Worm (Caenorhabditis elegans) whole organism, L4 larva: Measurements from ENCODE around the gene fbxa-100.

Experiments
- T26A8.4 ChIP-seq: fragments of 200-800 bp; sonication (Bioruptor generic); IDR thresholded peaks from 2 replicates; pipeline ENCODE4 v1.3.6; 2022; ENCODE audit warnings: missing genetic modification characterization, missing compliant biosample characterization
- Y105C5A.15 ChIP-seq: fragments of 200-800 bp; sonication (Bioruptor generic); IDR thresholded peaks from 2 replicates; pipeline ENCODE4 v1.3.6; 2022; ENCODE audit warnings: missing genetic modification characterization, missing compliant biosample characterization
- ZK337.2 ChIP-seq: fragments of 200-800 bp; sonication (Bioruptor generic); IDR thresholded peaks from 2 replicates; pipeline ENCODE4 v1.3.6; 2022; ENCODE audit warnings: missing genetic modification reagents, missing genetic modification characterization, missing compliant biosample characterization
- attf-4 ChIP-seq: sonication (generic microtip); optimal IDR thresholded peaks from 3 replicates; lab custom pipeline; 2017; ENCODE audit warnings: missing biosample characterization, missing genetic modification characterization
- ceh-32 ChIP-seq: sonication (generic microtip); optimal IDR thresholded peaks from 2 replicates; lab custom pipeline; 2016; ENCODE audit warnings: mild to moderate bottlenecking, missing genetic modification characterization, missing compliant biosample characterization; ENCODE audit not compliant: poor library complexity
- ceh-44 ChIP-seq: fragments of 200-800 bp; sonication (Bioruptor generic); IDR thresholded peaks from 2 replicates; pipeline ENCODE4 v1.3.6; 2022; ENCODE audit warnings: missing genetic modification reagents, missing genetic modification characterization, missing compliant biosample characterization
- ceh-62 ChIP-seq: sonication (generic microtip); optimal IDR thresholded peaks from 2 replicates; lab custom pipeline; 2017; ENCODE audit warnings: missing biosample characterization, missing genetic modification characterization
- daf-16 ChIP-seq, 3 experiments: sonication (generic microtip); optimal IDR thresholded peaks; 2 replicates each; lab custom pipeline; 2016 to 2017; ENCODE audit warnings: missing genetic modification characterization in 3 of 3, missing genetic modification reagents in 3 of 3, mild to moderate bottlenecking in 2 of 3, missing compliant biosample characterization in 2 of 3, missing biosample characterization in 1 of 3, moderate library complexity in 1 of 3
- dmd-8 ChIP-seq: fragments of 200-800 bp; sonication (Bioruptor generic); IDR thresholded peaks from 2 replicates; pipeline ENCODE4 v1.3.6; 2022; ENCODE audit warnings: missing genetic modification characterization, missing compliant biosample characterization
- duxl-1 ChIP-seq: sonication (generic microtip); optimal IDR thresholded peaks from 2 replicates; lab custom pipeline; 2016; ENCODE audit warnings: mild to moderate bottlenecking, missing genetic modification characterization, moderate library complexity, missing compliant biosample characterization; ENCODE audit not compliant: poor library complexity
- egl-27 ChIP-seq: sonication (generic microtip); optimal IDR thresholded peaks from 3 replicates; lab custom pipeline; 2017; ENCODE audit warnings: missing biosample characterization, missing genetic modification reagents, missing genetic modification characterization
- egl-43 ChIP-seq: fragments of 200-800 bp; sonication (Bioruptor generic); IDR thresholded peaks from 2 replicates; pipeline ENCODE4 v1.3.6; 2022; ENCODE audit warnings: missing genetic modification reagents, missing genetic modification characterization, missing compliant biosample characterization
- gei-8 ChIP-seq: fragments of 200-800 bp; sonication (Bioruptor generic); optimal IDR thresholded peaks from 2 replicates; lab custom pipeline; 2018; ENCODE audit warnings: mild to moderate bottlenecking, missing genetic modification characterization, missing compliant biosample characterization
- hlh-11 ChIP-seq: fragments of 200-800 bp; sonication (Bioruptor generic); optimal IDR thresholded peaks from 2 replicates; lab custom pipeline; 2018; ENCODE audit warnings: mild to moderate bottlenecking, missing genetic modification characterization, missing compliant biosample characterization
- hlh-30 ChIP-seq: sonication (generic microtip); optimal IDR thresholded peaks from 2 replicates; lab custom pipeline; 2017; ENCODE audit warnings: antibody characterized with exemption, mild to moderate bottlenecking, missing genetic modification characterization, missing compliant biosample characterization; ENCODE audit not compliant: insufficient read depth
- hmg-1.1 ChIP-seq: fragments of 200-800 bp; sonication (Bioruptor generic); IDR thresholded peaks from 2 replicates; pipeline ENCODE4 v1.3.6; 2022; ENCODE audit warnings: missing genetic modification reagents, missing genetic modification characterization, missing compliant biosample characterization
- jun-1 ChIP-seq: fragments of 150-350 bp; optimal IDR thresholded peaks from 2 replicates; lab custom pipeline; 2014; ENCODE audit warnings: missing biosample characterization, missing genetic modification reagents, missing genetic modification characterization
- lin-15B ChIP-seq: fragments of 150-350 bp; sonication (generic microtip); optimal IDR thresholded peaks from 3 replicates; lab custom pipeline; 2014; ENCODE audit warnings: missing biosample characterization, missing genetic modification characterization
- lin-29 ChIP-seq: fragments of 200-800 bp; sonication (Bioruptor generic); IDR thresholded peaks from 2 replicates; pipeline ENCODE4 v1.3.6; 2022; ENCODE audit warnings: missing genetic modification reagents, missing genetic modification characterization, missing compliant biosample characterization
- lin-38 ChIP-seq: fragments of 200-800 bp; sonication (Bioruptor generic); IDR thresholded peaks from 2 replicates; pipeline ENCODE4 v1.3.6; 2022; ENCODE audit warnings: missing genetic modification reagents, missing genetic modification characterization, missing compliant biosample characterization
- lir-3 ChIP-seq: sonication (generic microtip); optimal IDR thresholded peaks from 2 replicates; lab custom pipeline; 2016; ENCODE audit warnings: mild to moderate bottlenecking, missing genetic modification characterization, missing compliant biosample characterization
- madf-9 ChIP-seq: fragments of 200-800 bp; sonication (Bioruptor generic); conservative IDR thresholded peaks from 2 replicates; pipeline ENCODE4 v1.3.6; 2022; ENCODE audit warnings: missing genetic modification reagents, missing genetic modification characterization, missing compliant biosample characterization
- mdl-1 ChIP-seq, 2 experiments: fragments of 150-350 bp in 1 of 2; sonication (generic microtip) in 1 of 2; optimal IDR thresholded peaks; 2 replicates each; lab custom pipeline; 2014 to 2017; ENCODE audit warnings: missing biosample characterization in 2 of 2, missing genetic modification characterization in 2 of 2
- mep-1 ChIP-seq: fragments of 150-350 bp; sonication (generic microtip); optimal IDR thresholded peaks from 3 replicates; lab custom pipeline; 2014; ENCODE audit warnings: missing biosample characterization, missing genetic modification characterization
- mxl-3 ChIP-seq: fragments of 200-800 bp; sonication (Bioruptor generic); optimal IDR thresholded peaks from 2 replicates; lab custom pipeline; 2018; ENCODE audit warnings: mild to moderate bottlenecking, missing genetic modification characterization, missing compliant biosample characterization
- nhr-11 ChIP-seq: fragments of 150-350 bp; optimal IDR thresholded peaks from 2 replicates; lab custom pipeline; 2014; ENCODE audit warnings: missing biosample characterization, missing genetic modification characterization
- nhr-237 ChIP-seq: sonication (generic microtip); optimal IDR thresholded peaks from 2 replicates; lab custom pipeline; 2017; ENCODE audit warnings: missing biosample characterization, missing genetic modification characterization
- nhr-41 ChIP-seq: fragments of 200-800 bp; sonication (Bioruptor generic); IDR thresholded peaks from 2 replicates; pipeline ENCODE4 v1.3.6; 2022; ENCODE audit warnings: missing genetic modification reagents, missing genetic modification characterization, missing compliant biosample characterization
- nhr-48 ChIP-seq: sonication (generic microtip); optimal IDR thresholded peaks from 2 replicates; lab custom pipeline; 2016; ENCODE audit warnings: mild to moderate bottlenecking, missing genetic modification characterization, missing compliant biosample characterization
- nhr-6 ChIP-seq: fragments of 150-350 bp; optimal IDR thresholded peaks from 2 replicates; lab custom pipeline; 2014; ENCODE audit warnings: missing biosample characterization, missing genetic modification characterization
- php-3 ChIP-seq: fragments of 200-800 bp; sonication (Bioruptor generic); IDR thresholded peaks from 2 replicates; pipeline ENCODE4 v1.3.6; 2022; ENCODE audit warnings: missing genetic modification reagents, missing genetic modification characterization, missing compliant biosample characterization
- rbr-2 ChIP-seq: sonication (generic microtip); optimal IDR thresholded peaks from 2 replicates; lab custom pipeline; 2016; ENCODE audit warnings: missing genotype, missing genetic modification characterization, missing compliant biosample characterization
- sdz-12 ChIP-seq: fragments of 200-800 bp; sonication (Bioruptor generic); optimal IDR thresholded peaks from 2 replicates; lab custom pipeline; 2018; ENCODE audit warnings: mild to moderate bottlenecking, missing genetic modification characterization, missing compliant biosample characterization
- set-16 ChIP-seq: fragments of 200-800 bp; sonication (Bioruptor generic); IDR thresholded peaks from 2 replicates; pipeline ENCODE4 v1.3.6; 2022; ENCODE audit warnings: missing genetic modification reagents, missing genetic modification characterization, missing compliant biosample characterization
- skn-1 ChIP-seq: fragments of 150-350 bp; optimal IDR thresholded peaks from 2 replicates; lab custom pipeline; 2014; ENCODE audit warnings: missing biosample characterization, missing genetic modification characterization
- snpc-1.2 ChIP-seq: fragments of 200-800 bp; sonication (Bioruptor generic); IDR thresholded peaks from 2 replicates; pipeline ENCODE4 v1.3.6; 2022; ENCODE audit warnings: missing genetic modification reagents, missing genetic modification characterization, missing compliant biosample characterization
- spr-1 ChIP-seq: sonication (generic microtip); optimal IDR thresholded peaks from 2 replicates; lab custom pipeline; 2016; ENCODE audit warnings: mild to moderate bottlenecking, missing genetic modification characterization, missing compliant biosample characterization
- spr-3 ChIP-seq: fragments of 200-800 bp; sonication (Bioruptor generic); optimal IDR thresholded peaks from 2 replicates; lab custom pipeline; 2018; ENCODE audit warnings: mild to moderate bottlenecking, missing genetic modification characterization, missing compliant biosample characterization
- tag-97 ChIP-seq: fragments of 200-800 bp; sonication (Bioruptor generic); IDR thresholded peaks from 2 replicates; pipeline ENCODE4 v1.3.6; 2022; ENCODE audit warnings: missing genetic modification characterization, missing compliant biosample characterization
- unc-62 ChIP-seq, 3 experiments: fragments of 150-350 bp in 1 of 3; sonication (generic microtip); optimal IDR thresholded peaks in 2 of 3; peaks in 1 of 3; 1 replicate in 1 of 3; 2 replicates in 2 of 3; lab custom pipeline; 2014 to 2017; ENCODE audit warnings: missing biosample characterization in 3 of 3, missing genetic modification characterization in 3 of 3, missing genetic modification reagents in 3 of 3, missing genotype in 1 of 3
- zag-1 ChIP-seq: fragments of 150-350 bp; optimal IDR thresholded peaks from 2 replicates; lab custom pipeline; 2014; ENCODE audit warnings: missing biosample characterization, missing genetic modification characterization
- zip-2 ChIP-seq: fragments of 150-350 bp; optimal IDR thresholded peaks from 2 replicates; lab custom pipeline; 2014; ENCODE audit warnings: missing biosample characterization, missing genetic modification characterization

The fbxa-100 gene

ce11 chrV:16100103-16100730 is 38.3 kb upstream of the fbxa-100 start, which contains the start of gene cth-1 (continued):
- TF ChIP-seq T26A8.4 (GFP tag; lab: Robert Waterston, UW): no peak
- no peak for TF ChIP-seq madf-9 (GFP tag; lab: Robert Waterston, UW)
- no peak for TF ChIP-seq rbr-2 (tag; lab: Kevin White, UChicago)
- TF ChIP-seq nhr-11 (tag; lab: Kevin White, UChicago): no peak
- no peak for TF ChIP-seq mdl-1 (tag; optimal IDR thresholded peaks at IDR 0.05; lab: Kevin White, UChicago)
- TF ChIP-seq dmd-8 (GFP tag; lab: Robert Waterston, UW): no peak
- TF ChIP-seq lin-29 (GFP tag; lab: Robert Waterston, UW): no peak
- peak; percentile 27 for TF ChIP-seq hlh-11 (tag; lab: Kevin White, UChicago)
- no peak for TF ChIP-seq spr-1 (tag; lab: Kevin White, UChicago)
- TF ChIP-seq daf-16 (GFP tag; optimal IDR thresholded peaks at IDR 0.05; lab: Kevin White, UChicago): no peak
- peak; percentile 50 for TF ChIP-seq daf-16 (tag; optimal IDR thresholded peaks at IDR 0.05; lab: Kevin White, UChicago)
- no peak for TF ChIP-seq snpc-1.2
- TF ChIP-seq nhr-6 (tag; lab: Kevin White, UChicago): no peak
- TF ChIP-seq attf-4 (tag; lab: Kevin White, UChicago): no peak
- no peak for TF ChIP-seq skn-1 (tag; lab: Kevin White, UChicago)
- no peak for TF ChIP-seq lin-15B (tag; lab: Kevin White, UChicago)
- TF ChIP-seq Y105C5A.15 (GFP tag; lab: Robert Waterston, UW): no peak
- no peak for TF ChIP-seq egl-27 (tag; lab: Kevin White, UChicago)
- TF ChIP-seq lir-3 (tag; lab: Kevin White, UChicago): no peak
- TF ChIP-seq ceh-62: no peak
- TF ChIP-seq nhr-48 (tag; lab: Kevin White, UChicago): peak; percentile 74
- TF ChIP-seq lin-38 (GFP tag; lab: Robert Waterston, UW): no peak
- no peak for TF ChIP-seq sdz-12
- no peak for TF ChIP-seq php-3 (GFP tag; lab: Robert Waterston, UW)
- no peak for TF ChIP-seq zip-2 (tag; lab: Kevin White, UChicago)
- no peak for TF ChIP-seq ZK337.2
- no peak for TF ChIP-seq hmg-1.1 (GFP tag; lab: Robert Waterston, UW)
- no peak for TF ChIP-seq nhr-41 (GFP tag; lab: Robert Waterston, UW)
- TF ChIP-seq mep-1 (tag; lab: Kevin White, UChicago): no peak
- no peak for TF ChIP-seq ceh-32
- TF ChIP-seq jun-1: no peak
- TF ChIP-seq set-16 (GFP tag; lab: Robert Waterston, UW): no peak
- no peak for TF ChIP-seq spr-3 (GFP tag; lab: Kevin White, UChicago)
- TF ChIP-seq hlh-30 (tag; lab: Kevin White, UChicago): peak; percentile 32
- no peak for TF ChIP-seq nhr-237 (tag; lab: Kevin White, UChicago)
- no peak for TF ChIP-seq zag-1 (tag; lab: Kevin White, UChicago)
- TF ChIP-seq egl-43 (GFP tag; lab: Robert Waterston, UW): no peak
- TF ChIP-seq tag-97 (GFP tag; lab: Robert Waterston, UW): no peak
- no peak for TF ChIP-seq ceh-44 (GFP tag; lab: Robert Waterston, UW)
- no peak for TF ChIP-seq duxl-1
- TF ChIP-seq unc-62 (GFP tag; optimal IDR thresholded peaks at IDR 0.05 in 1 of 2; lab: Kevin White, UChicago): peak in 1 of 2 experiments; percentile 27
- no peak for TF ChIP-seq unc-62 (tag; optimal IDR thresholded peaks at IDR 0.05; lab: Kevin White, UChicago)

- TF ChIP-seq lin-29 (GFP tag; lab: Robert Waterston, UW) (no peak), mxl-3 (GFP tag; lab: Kevin White, UChicago) (no peak), spr-3 (GFP tag; lab: Kevin White, UChicago) (no peak), gei-8 (GFP tag; lab: Kevin White, UChicago) (no peak), hmg-1.1 (GFP tag; lab: Robert Waterston, UW) (no peak)
Measured at ce11 chrV:16099441-16099840, 37.5 kb upstream of the fbxa-100 start, which contains the start of gene str-7. Gene str-7 (minus strand): TSS chrV:16099541.
